Worm (Caenorhabditis elegans) whole organism, late embryonic: ENCODE data around the gene abu-2.

ENCODE experiments used
- C38D4.7 ChIP-seq: fragments of 200-800 bp; sonication (Bioruptor generic); optimal IDR thresholded peaks from 2 replicates; lab custom pipeline; 2018; ENCODE audit warnings: mild to moderate bottlenecking, missing genetic modification characterization, moderate library complexity, missing compliant biosample characterization
- F13H6.1 ChIP-seq: sonication (generic microtip); optimal IDR thresholded peaks from 2 replicates; lab custom pipeline; 2016; ENCODE audit warnings: missing genetic modification characterization, missing compliant biosample characterization
- K02D7.2 ChIP-seq: sonication (generic microtip); optimal IDR thresholded peaks from 2 replicates; lab custom pipeline; 2017; ENCODE audit warnings: mild to moderate bottlenecking, missing genetic modification characterization, missing compliant biosample characterization
- K09A11.1 ChIP-seq: sonication (generic microtip); optimal IDR thresholded peaks from 2 replicates; lab custom pipeline; 2017; ENCODE audit warnings: antibody characterized with exemption, mild to moderate bottlenecking, missing genetic modification characterization, missing compliant biosample characterization; ENCODE audit not compliant: insufficient read depth
- Y22D7AL.16 ChIP-seq: sonication (generic microtip); optimal IDR thresholded peaks from 2 replicates; lab custom pipeline; 2016; ENCODE audit warnings: missing genetic modification characterization, missing compliant biosample characterization
- ahr-1 ChIP-seq: sonication (generic microtip); optimal IDR thresholded peaks from 2 replicates; lab custom pipeline; 2016; ENCODE audit warnings: missing genetic modification characterization, missing compliant biosample characterization
- ceh-14 ChIP-seq: sonication (generic microtip); optimal IDR thresholded peaks from 2 replicates; lab custom pipeline; 2016; ENCODE audit warnings: missing genotype, missing genetic modification characterization, missing compliant biosample characterization
- ceh-18 ChIP-seq: sonication (generic microtip); optimal IDR thresholded peaks from 2 replicates; lab custom pipeline; 2016; ENCODE audit warnings: missing genetic modification characterization, missing compliant biosample characterization
- ceh-19 ChIP-seq: fragments of 200-800 bp; sonication (Bioruptor generic); optimal IDR thresholded peaks from 2 replicates; lab custom pipeline; 2018; ENCODE audit warnings: mild to moderate bottlenecking, missing genetic modification characterization, missing compliant biosample characterization
- ceh-2 ChIP-seq: sonication (generic microtip); optimal IDR thresholded peaks from 2 replicates; lab custom pipeline; 2016; ENCODE audit warnings: missing genotype, missing genetic modification characterization, missing compliant biosample characterization
- ceh-22 ChIP-seq: sonication (generic microtip); optimal IDR thresholded peaks from 2 replicates; lab custom pipeline; 2017; ENCODE audit warnings: missing biosample characterization, missing genetic modification characterization
- ceh-31 ChIP-seq: sonication (generic microtip); optimal IDR thresholded peaks from 2 replicates; lab custom pipeline; 2016; ENCODE audit warnings: missing genetic modification characterization, missing compliant biosample characterization
- ceh-34 ChIP-seq: sonication (generic microtip); optimal IDR thresholded peaks from 2 replicates; lab custom pipeline; 2016; ENCODE audit warnings: mild to moderate bottlenecking, missing genetic modification characterization, missing compliant biosample characterization
- ceh-45 ChIP-seq: fragments of 200-800 bp; sonication (Bioruptor generic); IDR thresholded peaks from 2 replicates; pipeline ENCODE4 v1.3.6; 2022; ENCODE audit warnings: missing genetic modification reagents, missing genetic modification characterization, missing compliant biosample characterization
- ceh-48 ChIP-seq: sonication (generic microtip); optimal IDR thresholded peaks from 2 replicates; lab custom pipeline; 2016; ENCODE audit warnings: missing genetic modification characterization, inconsistent platforms, missing compliant biosample characterization
- ceh-6 ChIP-seq: fragments of 200-800 bp; sonication (Bioruptor generic); optimal IDR thresholded peaks from 2 replicates; lab custom pipeline; 2018; ENCODE audit warnings: mild to moderate bottlenecking, missing genetic modification characterization, missing compliant biosample characterization
- ceh-9 ChIP-seq: sonication (generic microtip); optimal IDR thresholded peaks from 2 replicates; lab custom pipeline; 2016; ENCODE audit warnings: mild to moderate bottlenecking, missing genetic modification characterization, inconsistent platforms, missing compliant biosample characterization
- che-1 ChIP-seq: sonication (generic microtip); optimal IDR thresholded peaks from 2 replicates; lab custom pipeline; 2016; ENCODE audit warnings: mild to moderate bottlenecking, missing genetic modification characterization, missing compliant biosample characterization
- dve-1 ChIP-seq: sonication (generic microtip); optimal IDR thresholded peaks from 2 replicates; lab custom pipeline; 2017; ENCODE audit warnings: antibody characterized with exemption, mild to moderate bottlenecking, missing genetic modification characterization, missing compliant biosample characterization
- elt-4 ChIP-seq: sonication (generic microtip); optimal IDR thresholded peaks from 2 replicates; lab custom pipeline; 2016; ENCODE audit warnings: missing genetic modification characterization, missing compliant biosample characterization
- ets-4 ChIP-seq: sonication (generic microtip); optimal IDR thresholded peaks from 2 replicates; lab custom pipeline; 2016; ENCODE audit warnings: missing genetic modification characterization, missing compliant biosample characterization
- fkh-10 ChIP-seq: fragments of 150-350 bp; optimal IDR thresholded peaks from 2 replicates; lab custom pipeline; 2014; ENCODE audit warnings: missing biosample characterization, missing genetic modification reagents, missing genetic modification characterization
- fkh-6 ChIP-seq: sonication (generic microtip); optimal IDR thresholded peaks from 2 replicates; lab custom pipeline; 2016; ENCODE audit warnings: missing genetic modification characterization, missing compliant biosample characterization
- gmeb-2 ChIP-seq: sonication (generic microtip); optimal IDR thresholded peaks from 2 replicates; lab custom pipeline; 2016; ENCODE audit warnings: missing genetic modification characterization, inconsistent platforms, missing compliant biosample characterization
- hlh-30 ChIP-seq: sonication (generic microtip); optimal IDR thresholded peaks from 2 replicates; lab custom pipeline; 2017; ENCODE audit warnings: antibody characterized with exemption, missing genetic modification characterization, missing compliant biosample characterization; ENCODE audit not compliant: insufficient read depth
- lin-11 ChIP-seq: fragments of 200-800 bp; sonication (Bioruptor generic); optimal IDR thresholded peaks from 2 replicates; lab custom pipeline; 2018; ENCODE audit warnings: mild to moderate bottlenecking, missing genetic modification characterization, missing compliant biosample characterization
- madf-2 ChIP-seq: sonication (generic microtip); optimal IDR thresholded peaks from 2 replicates; lab custom pipeline; 2017; ENCODE audit warnings: missing genetic modification characterization, missing compliant biosample characterization
- mec-3 ChIP-seq: sonication (generic microtip); optimal IDR thresholded peaks from 2 replicates; lab custom pipeline; 2016; ENCODE audit warnings: borderline replicate concordance, missing genetic modification characterization, missing compliant biosample characterization
- odd-2 ChIP-seq: sonication (generic microtip); optimal IDR thresholded peaks from 2 replicates; lab custom pipeline; 2017; ENCODE audit warnings: antibody characterized with exemption, mild to moderate bottlenecking, missing genetic modification characterization, missing compliant biosample characterization
- pag-3 ChIP-seq: sonication (generic microtip); optimal IDR thresholded peaks from 2 replicates; lab custom pipeline; 2016; ENCODE audit warnings: missing compliant biosample characterization, missing genetic modification characterization, borderline replicate concordance
- pat-9 ChIP-seq: fragments of 200-800 bp; sonication (Bioruptor generic); optimal IDR thresholded peaks from 2 replicates; lab custom pipeline; 2018; ENCODE audit warnings: mild to moderate bottlenecking, missing genetic modification characterization, moderate library complexity, missing compliant biosample characterization
- pax-1 ChIP-seq: fragments of 150-350 bp; optimal IDR thresholded peaks from 2 replicates; lab custom pipeline; 2014; ENCODE audit warnings: missing biosample characterization, missing genetic modification characterization
- pha-2 ChIP-seq: sonication (generic microtip); optimal IDR thresholded peaks from 2 replicates; lab custom pipeline; 2017; ENCODE audit warnings: mild to moderate bottlenecking, missing genetic modification characterization, missing compliant biosample characterization
- pha-4 ChIP-seq: fragments of 150-350 bp; optimal IDR thresholded peaks from 2 replicates; lab custom pipeline; 2018; ENCODE audit warnings: missing biosample characterization, missing genetic modification reagents, missing genetic modification characterization
- pros-1 ChIP-seq: fragments of 150-350 bp; optimal IDR thresholded peaks from 2 replicates; lab custom pipeline; 2014; ENCODE audit warnings: missing biosample characterization, missing genetic modification reagents, missing genetic modification characterization
- ref-2 ChIP-seq: sonication (generic microtip); optimal IDR thresholded peaks from 2 replicates; lab custom pipeline; 2016; ENCODE audit warnings: missing genetic modification characterization, missing compliant biosample characterization
- rnt-1 ChIP-seq: sonication (generic microtip); optimal IDR thresholded peaks from 2 replicates; lab custom pipeline; 2016; ENCODE audit warnings: missing genetic modification characterization, missing compliant biosample characterization
- sox-2 ChIP-seq: fragments of 200-800 bp; sonication (Bioruptor generic); IDR thresholded peaks from 2 replicates; pipeline ENCODE4 v1.3.6; 2022; ENCODE audit warnings: missing genetic modification reagents, missing genetic modification characterization, missing compliant biosample characterization
- syd-9 ChIP-seq: sonication (generic microtip); optimal IDR thresholded peaks from 2 replicates; lab custom pipeline; 2016; ENCODE audit warnings: mild to moderate bottlenecking, missing genetic modification characterization, moderate library complexity, missing compliant biosample characterization
- tbx-7 ChIP-seq: sonication (generic microtip); optimal IDR thresholded peaks from 2 replicates; lab custom pipeline; 2016; ENCODE audit warnings: missing genotype, missing genetic modification characterization, missing compliant biosample characterization
- ttx-3 ChIP-seq: sonication (generic microtip); optimal IDR thresholded peaks from 2 replicates; lab custom pipeline; 2016; ENCODE audit warnings: missing genetic modification reagents, missing genetic modification characterization, missing compliant biosample characterization
- unc-3 ChIP-seq, 2 experiments: fragments of 200-800 bp in 1 of 2; sonication (Bioruptor generic) in 1 of 2; sonication (generic microtip) in 1 of 2; conservative IDR thresholded peaks in 1 of 2; optimal IDR thresholded peaks in 1 of 2; 2 replicates each; pipeline versions ENCODE4 v1.3.6 to Lab custom; 2016 to 2022; ENCODE audit warnings: missing compliant biosample characterization in 2 of 2, missing genetic modification characterization in 2 of 2, missing genetic modification reagents in 1 of 2
- unc-55 ChIP-seq: sonication (generic microtip); optimal IDR thresholded peaks from 2 replicates; lab custom pipeline; 2017; ENCODE audit warnings: missing biosample characterization, missing genetic modification reagents, missing genetic modification characterization
- zip-5 ChIP-seq: sonication (generic microtip); optimal IDR thresholded peaks from 2 replicates; lab custom pipeline; 2016; ENCODE audit warnings: missing genetic modification characterization, missing compliant biosample characterization
- ztf-16 ChIP-seq: sonication (generic microtip); optimal IDR thresholded peaks from 2 replicates; lab custom pipeline; 2017; ENCODE audit warnings: missing genetic modification characterization, missing compliant biosample characterization

abu-2 gene

DNA sequence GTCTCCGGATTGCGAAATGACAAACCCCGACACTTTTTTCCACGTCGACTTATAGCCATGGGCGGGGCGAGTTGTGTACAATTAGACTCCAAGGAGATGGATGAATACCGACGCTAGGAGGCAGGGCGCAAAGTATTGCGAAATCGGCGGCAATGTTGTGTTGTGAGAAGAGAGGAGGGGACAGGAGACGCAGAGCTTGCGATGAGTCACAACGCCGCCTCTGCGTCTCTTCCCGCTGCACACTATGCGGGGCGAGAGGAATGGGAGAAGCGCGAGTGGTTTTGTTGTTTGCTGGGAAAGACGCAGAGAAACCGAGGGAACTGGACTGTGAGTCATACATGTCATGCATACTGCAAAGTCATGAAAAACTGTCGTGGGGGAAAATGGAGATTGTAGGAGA is 43.9 kb upstream of the abu-2 start (continued):
- TF ChIP-seq pat-9 (no peak), ceh-48 (no peak), pha-2 (tag; lab: Kevin White, UChicago) (peak; percentile 17), hlh-30 (tag; lab: Kevin White, UChicago) (peak; percentile 88), ceh-34 (tag; lab: Kevin White, UChicago) (peak; percentile 75), pha-4 (tag; lab: Kevin White, UChicago) (no peak), ceh-18 (peak; percentile 82), ahr-1 (tag; lab: Kevin White, UChicago) (no peak), che-1 (tag; lab: Kevin White, UChicago) (peak; percentile 46), K02D7.2 (tag; lab: Kevin White, UChicago) (no peak), pax-1 (peak; percentile 31), syd-9 (peak; percentile 67), unc-3 (GFP tag; conservative IDR thresholded peaks at IDR 0.05; lab: Robert Waterston, UW) (no peak), unc-3 (tag; optimal IDR thresholded peaks at IDR 0.05; lab: Kevin White, UChicago) (no peak), pros-1 (tag; lab: Kevin White, UChicago) (peak; percentile 80), fkh-10 (GFP tag; lab: Kevin White, UChicago) (peak; percentile 2), zip-5 (tag; lab: Kevin White, UChicago) (no peak), Y22D7AL.16 (no peak), ceh-9 (tag; lab: Kevin White, UChicago) (no peak), sox-2 (GFP tag; lab: Robert Waterston, UW) (no peak), pag-3 (tag; lab: Kevin White, UChicago) (no peak), madf-2 (peak; percentile 51), mec-3 (tag; lab: Kevin White, UChicago) (no peak), ceh-31 (peak; percentile 83), ceh-14 (tag; lab: Kevin White, UChicago) (peak; percentile 40), tbx-7 (tag; lab: Kevin White, UChicago) (no peak), odd-2 (tag; lab: Kevin White, UChicago) (no peak), ceh-19 (GFP tag; lab: Kevin White, UChicago) (peak; percentile 65), rnt-1 (tag; lab: Kevin White, UChicago) (peak; percentile 82), ceh-22 (tag; lab: Kevin White, UChicago) (no peak), lin-11 (tag; lab: Kevin White, UChicago) (no peak), ceh-2 (no peak), gmeb-2 (peak; percentile 21), F13H6.1 (tag; lab: Kevin White, UChicago) (peak; percentile 66), ztf-16 (no peak), unc-55 (peak; percentile 98), ets-4 (peak; percentile 67), ceh-6 (GFP tag; lab: Kevin White, UChicago) (no peak), ceh-45 (no peak), ref-2 (peak; percentile 79), dve-1 (tag; lab: Kevin White, UChicago) (peak; percentile 83), K09A11.1 (no peak), fkh-6 (no peak), elt-4 (no peak), C38D4.7 (GFP tag; lab: Kevin White, UChicago) (no peak), ttx-3 (tag; lab: Kevin White, UChicago) (no peak)
- TF ChIP-seq, all 69 proteins: peak for 31
